Worm (Caenorhabditis elegans) whole organism, late embryonic: ENCODE measurements around the gene Y22D7AR.6.

Experiments used
- hlh-30 ChIP-seq: sonication (generic microtip); optimal IDR thresholded peaks from 2 replicates; lab custom pipeline; 2017; ENCODE audit warnings: antibody characterized with exemption, missing genetic modification characterization, missing compliant biosample characterization; ENCODE audit not compliant: insufficient read depth
- lim-6 ChIP-seq: sonication (generic microtip); optimal IDR thresholded peaks from 2 replicates; lab custom pipeline; 2016; ENCODE audit warnings: missing genetic modification characterization, missing compliant biosample characterization

- TF ChIP-seq lim-6 (tag; lab: Kevin White, UChicago) = no peak
- no peak for TF ChIP-seq hlh-30 (tag; lab: Kevin White, UChicago)
These were observed 25.8 kb upstream of the Y22D7AR.6 start, which contains the start of gene spex-3 for ce11 chrIII:1702337-1702736.
